Fruit fly (Drosophila melanogaster): Measurements from ENCODE around the gene Imp.
A peak's percentile ranks its signal among the peaks of the same experiment; 100 is the strongest.

The Imp gene

DNA sequence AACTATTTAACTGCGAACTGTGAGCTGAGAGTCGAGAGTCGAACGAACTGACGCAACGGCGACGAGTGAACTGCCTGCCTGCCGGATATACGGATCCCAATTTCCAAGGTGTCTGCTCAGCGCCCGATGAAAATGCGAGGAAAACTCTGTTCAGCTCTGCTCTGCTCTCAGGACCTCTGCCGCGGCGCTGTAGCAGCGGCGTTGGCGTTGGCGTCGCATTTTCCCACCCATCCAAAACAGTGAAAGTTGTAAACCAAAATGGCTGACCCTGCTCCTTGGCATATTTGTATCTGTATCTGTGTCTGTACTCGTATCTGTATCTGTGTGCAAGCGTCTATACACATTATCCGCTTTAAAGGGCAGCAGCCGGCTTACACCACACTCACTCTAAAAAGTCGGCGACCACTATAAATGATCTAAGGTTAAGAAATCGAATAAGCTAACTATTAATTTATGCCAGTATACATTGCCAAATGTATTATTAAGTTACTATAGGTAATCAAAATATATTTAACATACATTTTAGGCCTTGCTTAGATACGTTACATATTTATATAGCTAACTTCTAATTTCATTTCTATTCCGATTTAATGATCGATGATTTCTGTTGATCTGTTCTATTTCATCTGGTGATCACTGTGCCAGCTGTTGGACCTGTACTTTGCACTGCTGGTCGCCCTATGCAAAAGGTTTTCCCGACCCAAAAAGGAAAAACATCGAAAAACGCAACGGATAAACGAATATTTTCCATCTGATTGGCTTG, 1.2 kb downstream of the Imp start (continued):
- TF ChIP-seq pita (GFP tag; optimal IDR thresholded peaks at IDR 0.05), result no peak
- peak; percentile 96 for TF ChIP-seq grau (tag; optimal IDR thresholded peaks at IDR 0.05)
- TF ChIP-seq CG12104 (GFP tag; optimal IDR thresholded peaks at IDR 0.05), result no peak
- TF ChIP-seq E2f1 (GFP tag; IDR thresholded peaks at IDR 0.05), result peak; percentile 56
- peak; percentile 58 for TF ChIP-seq slbo (GFP tag; IDR thresholded peaks at IDR 0.05)
- peak; percentile 15 to 41 for TF ChIP-seq Pdp1 (GFP tag; optimal IDR thresholded peaks at IDR 0.05)
- no peak for TF ChIP-seq CG11085 (GFP tag; IDR thresholded peaks at IDR 0.05)
- TF ChIP-seq CG6272 (GFP tag; IDR thresholded peaks at IDR 0.05), result no peak
- no peak for TF ChIP-seq Ravus (GFP tag; IDR thresholded peaks at IDR 0.05)
- TF ChIP-seq pnt (GFP tag; optimal IDR thresholded peaks at IDR 0.05), result no peak
- peak; percentile 58 for TF ChIP-seq Hr3 (GFP tag; optimal IDR thresholded peaks at IDR 0.05)
- no peak for TF ChIP-seq HLHmδ (GFP tag; optimal IDR thresholded peaks at IDR 0.05)
- TF ChIP-seq CG17568 (GFP tag; optimal IDR thresholded peaks at IDR 0.05), result no peak
- no peak for TF ChIP-seq CG3995 (GFP tag; optimal IDR thresholded peaks at IDR 0.05)
- peak; percentile 57 for TF ChIP-seq CG30431 (GFP tag; optimal IDR thresholded peaks at IDR 0.05)
- peak; percentile 14 for TF ChIP-seq CG31365 (tag; optimal IDR thresholded peaks at IDR 0.05)
- TF ChIP-seq Taf1 (GFP tag; IDR thresholded peaks at IDR 0.05), result no peak
- TF ChIP-seq B-H2 (GFP tag; optimal IDR thresholded peaks at IDR 0.05), result no peak
- TF ChIP-seq Oaz (GFP tag; IDR thresholded peaks at IDR 0.05), result no peak
- TF ChIP-seq sim (GFP tag; IDR thresholded peaks at IDR 0.05), result no peak
- 0 out of 3 replicates have a peak, but pooled peaks have one; percentile 30 for TF ChIP-seq CG11093 (GFP tag; IDR thresholded peaks at IDR 0.05)
- peak; percentile 48 for TF ChIP-seq CG15479 (GFP tag; optimal IDR thresholded peaks at IDR 0.05)
- peak; percentile 39 for TF ChIP-seq CG2202 (tag; optimal IDR thresholded peaks at IDR 0.05)
- TF ChIP-seq CG10209 (GFP tag; optimal IDR thresholded peaks at IDR 0.05), result peak; percentile 75
- TF ChIP-seq Awh (GFP tag; IDR thresholded peaks at IDR 0.05), result no peak
- TF ChIP-seq ase (GFP tag; IDR thresholded peaks at IDR 0.05), result no peak
- peak; percentile 56 for TF ChIP-seq CG6683 (GFP tag; optimal IDR thresholded peaks at IDR 0.05)
- TF ChIP-seq emc (GFP tag; optimal IDR thresholded peaks at IDR 0.05), result no peak
- TF ChIP-seq CG6791 (GFP tag; IDR thresholded peaks at IDR 0.05; ENCODE audit: partially characterized antibody), result no peak
- no peak for TF ChIP-seq tll (GFP tag; optimal IDR thresholded peaks at IDR 0.05)
- TF ChIP-seq rib (GFP tag; IDR thresholded peaks at IDR 0.05), result no peak
- TF ChIP-seq CG7786 (GFP tag; optimal IDR thresholded peaks at IDR 0.05), result no peak
- peak; percentile 46 for TF ChIP-seq CG5180 (GFP tag; optimal IDR thresholded peaks at IDR 0.05)
- TF ChIP-seq jumu (GFP tag; optimal IDR thresholded peaks at IDR 0.05), result peak; percentile 32
- TF ChIP-seq CG4820 (GFP tag; optimal IDR thresholded peaks at IDR 0.05), result peak; percentile 55
- peak; percentile 87 for TF ChIP-seq CoRest (tag; optimal IDR thresholded peaks at IDR 0.05)
- TF ChIP-seq H15 (GFP tag; IDR thresholded peaks at IDR 0.05), result peak; percentile 33; the same call in 1 of the 3 replicates
- peak; percentile 48; the same call in 1 of the 3 replicates for TF ChIP-seq zfh1 (GFP tag; IDR thresholded peaks at IDR 0.05)
- TF ChIP-seq Lpt (GFP tag; optimal IDR thresholded peaks at IDR 0.05), result no peak
- no peak for TF ChIP-seq fd64A (GFP tag; optimal IDR thresholded peaks at IDR 0.05)
- TF ChIP-seq seq (GFP tag; IDR thresholded peaks at IDR 0.05), result no peak
- peak; percentile 89 for TF ChIP-seq CG10979 (tag; optimal IDR thresholded peaks at IDR 0.05)
- no peak for TF ChIP-seq Stat92E (GFP tag; optimal IDR thresholded peaks at IDR 0.05)
- no peak for TF ChIP-seq CG1024 (GFP tag; IDR thresholded peaks at IDR 0.05)
- TF ChIP-seq Eip74EF (GFP tag; optimal IDR thresholded peaks at IDR 0.05), result no peak
- peak; percentile 95 for TF ChIP-seq dmrt11E (tag; optimal IDR thresholded peaks at IDR 0.05)
- TF ChIP-seq CG14050 (GFP tag; IDR thresholded peaks at IDR 0.05), result no peak
- peak; percentile 53 for TF ChIP-seq BtbVII (GFP tag; optimal IDR thresholded peaks at IDR 0.05)
- no peak for TF ChIP-seq hth (optimal IDR thresholded peaks at IDR 0.05)
- TF ChIP-seq CG8478 (optimal IDR thresholded peaks at IDR 0.05), result no peak
